Fruit fly (Drosophila melanogaster) whole organism: ENCODE results near the gene Zip88E.

Source experiments
- CG8478 ChIP-seq: fragments of >200 bp; optimal IDR thresholded peaks from 2 replicates; lab custom pipeline; 2018; ENCODE audit warnings: inconsistent platforms
- Dll ChIP-seq: fragments of >200 bp; optimal IDR thresholded peaks from 2 replicates; lab custom pipeline; 2017
- EcR ChIP-seq, 2 experiments: fragments of >200 bp; optimal IDR thresholded peaks; 2 replicates each; lab custom pipeline; 2017; ENCODE audit warnings: missing biosample characterization in 2 of 2, missing genetic modification characterization in 2 of 2, missing genetic modification reagents in 2 of 2
- pan ChIP-seq: fragments of >200 bp; optimal IDR thresholded peaks from 2 replicates; lab custom pipeline; 2017
- psq ChIP-seq: fragments of >200 bp; optimal IDR thresholded peaks from 2 replicates; lab custom pipeline; 2017
- usp ChIP-seq: fragments of >200 bp; optimal IDR thresholded peaks from 2 replicates; lab custom pipeline; 2017; ENCODE audit warnings: missing biosample characterization, missing genetic modification characterization, mixed read lengths

Zip88E gene

DNA sequence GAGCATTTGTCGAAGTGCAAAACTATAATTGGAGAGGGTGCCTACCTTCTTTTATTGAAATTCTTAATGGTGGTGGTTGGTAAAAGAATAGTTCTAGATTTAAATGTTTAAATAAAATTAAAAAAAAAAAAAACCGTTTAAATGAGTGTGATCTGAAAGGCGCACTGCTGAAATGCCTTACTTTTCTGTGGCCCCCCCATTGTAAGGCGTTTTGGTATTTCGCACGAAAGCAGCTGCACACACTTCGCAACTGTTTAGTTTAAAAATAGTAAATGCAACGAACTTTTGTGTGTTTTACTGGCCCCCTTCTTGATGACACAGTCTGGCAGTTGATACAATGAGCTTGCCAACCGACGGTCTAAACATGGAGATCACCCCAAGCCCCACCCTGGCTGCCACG lies at the start of gene Zip88E, which contains the start of gene CG14864:
Gene Zip88E, plus strand, starts transcription at position 237 of the 400 bp plus-strand sequence.
Gene CG14864, minus strand, starts transcription at position 113 of the 400 bp plus-strand sequence.
- TF ChIP-seq pan (lab: Kevin White, UChicago) (no peak), EcR (GFP tag; optimal IDR thresholded peaks at IDR 0.05; lab: Kevin White, UChicago) (no peak), psq (lab: Kevin White, UChicago) (no peak), CG8478 (lab: Kevin White, UChicago) (no peak), usp (GFP tag; lab: Kevin White, UChicago) (no peak), Dll (lab: Kevin White, UChicago) (no peak)

- TF ChIP-seq psq (lab: Kevin White, UChicago) (no peak), pan (lab: Kevin White, UChicago) (no peak), usp (GFP tag; lab: Kevin White, UChicago) (no peak), Dll (lab: Kevin White, UChicago) (no peak), EcR (GFP tag; optimal IDR thresholded peaks at IDR 0.05; lab: Kevin White, UChicago) (no peak), CG8478 (lab: Kevin White, UChicago) (no peak)
Observed at dm6 chr3R:15218824-15219576, 49.5 kb upstream of the Zip88E start, which contains the start of the genes SIDL and CG12241. Gene SIDL (minus strand): TSS chr3R:15218874. Gene CG12241 (plus strand): TSS chr3R:15219256.

dm6 chr3R:15222973-15223372 lies 45.5 kb upstream of the Zip88E start, which contains the start of gene Polr2G:
Gene Polr2G (minus strand): TSS chr3R:15223180.
- TF ChIP-seq usp (GFP tag; lab: Kevin White, UChicago): no peak
- no peak for TF ChIP-seq pan (lab: Kevin White, UChicago)
- TF ChIP-seq CG8478 (lab: Kevin White, UChicago): no peak
- no peak for TF ChIP-seq Dll (lab: Kevin White, UChicago)
- no peak for TF ChIP-seq EcR (GFP tag; optimal IDR thresholded peaks at IDR 0.05; lab: Kevin White, UChicago)
- no peak for TF ChIP-seq psq (lab: Kevin White, UChicago)

dm6 chr3R:15225279-15225730 lies 43.2 kb upstream of the Zip88E start, which contains the start of the genes CG31344 and Caf1-55:
Gene CG31344 (minus strand): TSS chr3R:15225329.
Gene Caf1-55 (plus strand): TSS chr3R:15225576.
- TF ChIP-seq psq (lab: Kevin White, UChicago) (no peak), CG8478 (lab: Kevin White, UChicago) (no peak), EcR (GFP tag; optimal IDR thresholded peaks at IDR 0.05; lab: Kevin White, UChicago) (no peak), usp (GFP tag; lab: Kevin White, UChicago) (no peak), Dll (lab: Kevin White, UChicago) (no peak), pan (lab: Kevin White, UChicago) (no peak)

DNA sequence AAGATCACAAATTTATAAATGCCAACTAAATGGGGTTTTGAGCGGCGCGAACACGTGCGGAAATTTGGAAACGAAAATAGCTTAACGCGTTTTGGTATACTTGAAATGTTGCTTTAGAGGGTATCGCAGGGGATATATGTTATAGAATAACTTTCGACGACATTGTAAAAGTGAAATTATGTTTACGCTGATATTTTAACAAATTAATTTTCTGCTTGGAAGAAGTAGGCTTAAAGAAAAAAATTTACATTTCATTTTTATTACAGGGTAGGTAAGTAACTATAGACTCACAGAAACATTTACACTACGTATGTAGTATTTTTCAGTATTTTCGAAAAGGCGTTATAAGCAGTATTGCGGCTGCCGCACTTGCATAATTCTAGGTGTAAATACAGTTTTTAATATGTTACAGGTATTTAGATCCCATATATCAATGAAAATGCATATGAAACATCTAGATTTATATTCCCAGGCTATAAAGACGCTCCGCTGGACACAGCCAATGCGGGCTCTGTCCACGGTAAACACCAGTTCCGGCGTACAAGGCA lies 39.1 kb upstream of the Zip88E start, which contains the start of the genes Art3 and mRpS10:
Gene Art3, minus strand, starts transcription at position 80 of the 548 bp plus-strand sequence.
Gene mRpS10, plus strand, starts transcription at position 337 of the 548 bp plus-strand sequence.
- TF ChIP-seq pan (lab: Kevin White, UChicago) (peak; percentile 98), CG8478 (lab: Kevin White, UChicago) (no peak)

- TF ChIP-seq pan (lab: Kevin White, UChicago) (no peak), psq (lab: Kevin White, UChicago) (no peak), EcR (GFP tag; optimal IDR thresholded peaks at IDR 0.05; lab: Kevin White, UChicago) (no peak), CG8478 (lab: Kevin White, UChicago) (no peak), Dll (lab: Kevin White, UChicago) (no peak), usp (GFP tag; lab: Kevin White, UChicago) (no peak)
Observed at dm6 chr3R:15230285-15230684, 38.2 kb upstream of the Zip88E start, which contains the start of gene CG34316. Gene CG34316 (plus strand): TSS chr3R:15230585.

DNA sequence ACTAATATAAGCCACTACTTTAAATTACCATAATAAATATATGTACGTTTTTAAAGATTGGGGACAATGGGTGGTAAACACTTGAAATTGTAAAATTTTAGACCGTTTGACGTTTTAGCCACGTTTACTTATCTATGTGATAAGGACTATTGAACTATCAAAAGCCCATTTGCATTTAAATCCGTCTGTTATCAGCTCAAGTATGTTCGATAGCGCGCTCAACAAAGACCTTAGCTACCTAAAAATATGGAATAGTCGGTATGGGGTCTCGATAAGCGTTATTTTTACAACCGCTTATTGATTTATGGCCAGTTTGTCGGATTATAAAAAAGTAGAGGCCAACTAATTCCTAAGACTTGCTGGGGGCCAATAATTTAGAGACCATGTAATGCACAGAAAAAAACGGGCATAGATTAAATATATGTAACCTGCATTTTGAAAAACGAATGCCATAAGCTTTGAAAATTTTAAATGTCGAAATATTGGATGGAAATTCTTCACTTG lies 36.8 kb upstream of the Zip88E start:
- TF ChIP-seq EcR (GFP tag; optimal IDR thresholded peaks at IDR 0.05; lab: Kevin White, UChicago): no peak
- TF ChIP-seq psq (lab: Kevin White, UChicago): no peak
- TF ChIP-seq Dll (lab: Kevin White, UChicago): no peak
- TF ChIP-seq CG8478 (lab: Kevin White, UChicago): no peak
- TF ChIP-seq usp (GFP tag; lab: Kevin White, UChicago): no peak
- TF ChIP-seq pan (lab: Kevin White, UChicago): no peak

dm6 chr3R:15242186-15243045 lies 26.0 kb upstream of the Zip88E start, which contains the start of the genes tefu and Hsc70-4:
Gene tefu (minus strand): TSS chr3R:15242236.
Gene Hsc70-4 (plus strand): TSS chr3R:15242687.
- TF ChIP-seq EcR (GFP tag; optimal IDR thresholded peaks at IDR 0.05; lab: Kevin White, UChicago): no peak
- no peak for TF ChIP-seq pan (lab: Kevin White, UChicago)
- no peak for TF ChIP-seq usp (GFP tag; lab: Kevin White, UChicago)
- TF ChIP-seq psq (lab: Kevin White, UChicago): no peak

- TF ChIP-seq Dll (lab: Kevin White, UChicago) (no peak), EcR (GFP tag; optimal IDR thresholded peaks at IDR 0.05; lab: Kevin White, UChicago) (no peak), pan (lab: Kevin White, UChicago) (no peak), psq (lab: Kevin White, UChicago) (no peak), CG8478 (lab: Kevin White, UChicago) (no peak), usp (GFP tag; lab: Kevin White, UChicago) (no peak)
Observed at dm6 chr3R:15243046-15243356, 25.5 kb upstream of the Zip88E start.

DNA sequence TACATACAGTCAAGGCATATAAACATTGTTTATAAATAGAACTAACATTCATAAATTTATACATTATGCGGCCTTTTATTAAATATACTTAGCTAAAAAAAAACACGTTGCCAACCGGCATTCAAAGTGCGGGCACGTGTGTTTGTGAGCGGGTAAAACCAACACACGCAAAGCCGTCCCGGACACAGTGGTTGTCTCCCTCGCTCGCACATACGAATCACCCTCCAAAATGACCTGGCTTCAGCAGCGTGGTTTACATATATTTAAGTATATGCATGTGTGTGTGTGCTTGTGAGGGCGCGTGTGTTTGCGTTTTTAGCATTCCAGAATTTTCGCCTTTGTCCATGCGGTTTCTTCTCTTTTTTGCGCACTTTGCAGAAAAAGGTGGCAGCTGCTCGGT lies 25.0 kb upstream of the Zip88E start:
- TF ChIP-seq psq (lab: Kevin White, UChicago) (no peak), pan (lab: Kevin White, UChicago) (no peak), CG8478 (lab: Kevin White, UChicago) (peak; percentile 65), EcR (GFP tag; optimal IDR thresholded peaks at IDR 0.05; lab: Kevin White, UChicago) (no peak)
